Worm (Caenorhabditis elegans) whole organism, L4/young adult: ENCODE measurements around the gene ZK792.12.

Experiments used
- W03F9.2 ChIP-seq: fragments of 150-350 bp; optimal IDR thresholded peaks from 2 replicates; lab custom pipeline; 2014; ENCODE audit warnings: missing biosample characterization, missing genetic modification characterization
- dao-5 ChIP-seq: sonication (generic microtip); optimal IDR thresholded peaks from 2 replicates; lab custom pipeline; 2016; ENCODE audit warnings: missing genotype, missing genetic modification characterization, moderate library complexity, missing compliant biosample characterization
- him-1 ChIP-seq: sonication (generic microtip); optimal IDR thresholded peaks from 2 replicates; lab custom pipeline; 2016; ENCODE audit warnings: missing genotype, missing genetic modification reagents, missing genetic modification characterization, missing compliant biosample characterization

- TF ChIP-seq dao-5 (tag; lab: Kevin White, UChicago) = no peak
- no peak for TF ChIP-seq W03F9.2
- no peak for TF ChIP-seq him-1 (tag; lab: Kevin White, UChicago)
These were observed at the start of gene ZK792.12 for ce11 chrIV:11693493-11693892.
